Fruit fly (Drosophila melanogaster) whole organism, prepupa: Measurements from ENCODE around the gene CG31125.

Experiments used
- CG11762 ChIP-seq: fragments of 200-800 bp; sonication (Bioruptor generic); optimal IDR thresholded peaks from 3 replicates; lab custom pipeline; 2016; ENCODE audit warnings: missing biosample characterization, missing genetic modification characterization; ENCODE audit not compliant: insufficient read depth
- CG11902 ChIP-seq: fragments of 200-800 bp; sonication (Bioruptor generic); optimal IDR thresholded peaks from 3 replicates; lab custom pipeline; 2016; ENCODE audit warnings: missing biosample characterization, missing genetic modification characterization
- CG4318 ChIP-seq: fragments of 200-800 bp; sonication (Bioruptor generic); optimal IDR thresholded peaks from 3 replicates; lab custom pipeline; 2017; ENCODE audit warnings: missing biosample characterization, mild to moderate bottlenecking, missing genetic modification characterization
- CG6808 ChIP-seq: fragments of 200-800 bp; sonication (Bioruptor generic); optimal IDR thresholded peaks from 3 replicates; lab custom pipeline; 2017; ENCODE audit warnings: missing biosample characterization, missing genetic modification characterization, mild to moderate bottlenecking, moderate library complexity, missing genetic modification reagents
- CG8319 ChIP-seq: fragments of 200-800 bp; sonication (Bioruptor generic); optimal IDR thresholded peaks from 3 replicates; lab custom pipeline; 2016; ENCODE audit warnings: missing biosample characterization, missing genetic modification characterization
- CG8632 ChIP-seq: fragments of 200-800 bp; sonication (Bioruptor generic); optimal IDR thresholded peaks from 3 replicates; lab custom pipeline; 2016; ENCODE audit warnings: missing biosample characterization, missing genetic modification characterization
- CG9139 ChIP-seq: fragments of 200-800 bp; sonication (Bioruptor generic); optimal IDR thresholded peaks from 3 replicates; lab custom pipeline; 2017; ENCODE audit warnings: missing biosample characterization, mild to moderate bottlenecking, missing genetic modification characterization
- Eip78C ChIP-seq: fragments of 200-800 bp; sonication (Bioruptor generic); peaks from one replicate; lab custom pipeline; 2016; ENCODE audit warnings: missing biosample characterization, missing genetic modification characterization
- Ets21C ChIP-seq: fragments of 200-800 bp; sonication (Bioruptor generic); optimal IDR thresholded peaks from 3 replicates; lab custom pipeline; 2016; ENCODE audit warnings: missing biosample characterization, missing genetic modification characterization
- OdsH ChIP-seq: fragments of 200-800 bp; sonication (Bioruptor generic); optimal IDR thresholded peaks from 3 replicates; lab custom pipeline; 2016; ENCODE audit warnings: missing biosample characterization, missing genetic modification characterization
- Sox15 ChIP-seq: fragments of 200-800 bp; sonication (Bioruptor generic); optimal IDR thresholded peaks from 3 replicates; lab custom pipeline; 2016; ENCODE audit warnings: missing biosample characterization, missing genetic modification characterization
- dsx ChIP-seq: fragments of 200-800 bp; optimal IDR thresholded peaks from 3 replicates; lab custom pipeline; 2019; ENCODE audit warnings: missing biosample characterization, mild to moderate bottlenecking, missing genetic modification characterization, moderate library complexity; ENCODE audit not compliant: poor library complexity, severe bottlenecking

dm6 chr3R:24604165-24604564 is 50.5 kb downstream of the CG31125 start:
- TF ChIP-seq CG4318 (GFP tag; lab: Kevin White, UChicago) (no peak), OdsH (no peak), CG9139 (GFP tag; lab: Kevin White, UChicago) (no peak), CG8632 (GFP tag; lab: Kevin White, UChicago) (no peak), Ets21C (GFP tag; lab: Kevin White, UChicago) (no peak), CG6808 (GFP tag; lab: Kevin White, UChicago) (no peak), Eip78C (no peak), CG11762 (GFP tag; lab: Kevin White, UChicago) (no peak), dsx (GFP tag; lab: Kevin White, UChicago) (no peak), Sox15 (no peak), CG8319 (GFP tag; lab: Kevin White, UChicago) (no peak), CG11902 (GFP tag; lab: Kevin White, UChicago) (no peak)
